Worm (Caenorhabditis elegans) whole organism, midembryonic: ENCODE data around the gene slc-17.8.

Experiments used
- T22C8.4 ChIP-seq: fragments of 200-800 bp; sonication (Bioruptor generic); IDR thresholded peaks from 2 replicates; pipeline ENCODE4 v1.3.6; 2022; ENCODE audit warnings: missing genetic modification characterization, missing compliant biosample characterization
- cog-1 ChIP-seq: sonication (generic microtip); optimal IDR thresholded peaks from 2 replicates; lab custom pipeline; 2016; ENCODE audit warnings: missing genetic modification characterization, missing compliant biosample characterization
- klf-2 ChIP-seq: fragments of 200-800 bp; sonication (Bioruptor generic); conservative IDR thresholded peaks from 2 replicates; pipeline ENCODE4 v1.3.6; 2022; ENCODE audit warnings: missing genetic modification reagents, missing genetic modification characterization, missing compliant biosample characterization
- med-1 ChIP-seq: sonication (generic microtip); optimal IDR thresholded peaks from 2 replicates; lab custom pipeline; 2017; ENCODE audit warnings: missing genetic modification characterization, mild to moderate bottlenecking, missing compliant biosample characterization, antibody characterized with exemption, missing genetic modification reagents; ENCODE audit not compliant: insufficient read depth
- ztf-29 ChIP-seq: fragments of 200-800 bp; sonication (Bioruptor generic); IDR thresholded peaks from 2 replicates; pipeline ENCODE4 v1.3.6; 2022; ENCODE audit warnings: missing genetic modification reagents, missing genetic modification characterization, missing compliant biosample characterization

- TF ChIP-seq med-1 (GFP tag; lab: Kevin White, UChicago) (no peak), T22C8.4 (no peak), cog-1 (tag; lab: Kevin White, UChicago) (no peak), klf-2 (GFP tag; lab: Robert Waterston, UW) (no peak), ztf-29 (no peak)
These were observed 50.3 kb downstream of the slc-17.8 start for ce11 chrV:8495106-8495505.
